Worm (Caenorhabditis elegans) whole organism, L4/young adult: ENCODE measurements around the gene unc-7.

Experiments
- W03F9.2 ChIP-seq: fragments of 150-350 bp; optimal IDR thresholded peaks from 2 replicates; lab custom pipeline; 2014; ENCODE audit warnings: missing biosample characterization, missing genetic modification characterization
- him-1 ChIP-seq: sonication (generic microtip); optimal IDR thresholded peaks from 2 replicates; lab custom pipeline; 2016; ENCODE audit warnings: missing genotype, missing genetic modification reagents, missing genetic modification characterization, missing compliant biosample characterization

ce11 chrX:15083795-15084194, 63.7 kb downstream of the unc-7 start, which contains the start of gene H40L08.1:
- TF ChIP-seq W03F9.2 (tag; lab: Kevin White, UChicago) (no peak), him-1 (tag; lab: Kevin White, UChicago) (no peak)
